Fruit fly (Drosophila melanogaster) whole organism, embryonic: ENCODE results near the gene CG2124.

Experiments
- C15 ChIP-seq: fragments of 200-800 bp; sonication (Bioruptor generic); IDR thresholded peaks from 3 replicates; pipeline ENCODE4 v1.3.6; 2022; ENCODE audit warnings: missing biosample characterization, missing genetic modification characterization
- CG10431 ChIP-seq: fragments of 200-800 bp; sonication (Bioruptor generic); optimal IDR thresholded peaks from 3 replicates; lab custom pipeline; 2018; ENCODE audit warnings: missing biosample characterization, mild to moderate bottlenecking, missing genetic modification characterization
- CG10565 ChIP-seq: fragments of 200-800 bp; sonication (Bioruptor generic); optimal IDR thresholded peaks from 3 replicates; lab custom pipeline; 2016; ENCODE audit warnings: missing biosample characterization, mild to moderate bottlenecking, missing genetic modification characterization
- CG13424 ChIP-seq: fragments of 200-800 bp; sonication (Bioruptor generic); optimal IDR thresholded peaks from 2 replicates; lab custom pipeline; 2019; ENCODE audit warnings: missing biosample characterization, mild to moderate bottlenecking, missing genetic modification characterization, moderate library complexity
- CG14667 ChIP-seq: fragments of 200-800 bp; sonication (Bioruptor generic); IDR thresholded peaks from 2 replicates; pipeline ENCODE4 v1.3.6; 2022; ENCODE audit warnings: missing biosample characterization, missing genetic modification characterization
- CG15479 ChIP-seq: fragments of 200-800 bp; sonication (Bioruptor generic); optimal IDR thresholded peaks from 3 replicates; lab custom pipeline; 2019; ENCODE audit warnings: missing biosample characterization, mild to moderate bottlenecking, missing genetic modification characterization, moderate library complexity
- CG1602 ChIP-seq: fragments of 200-800 bp; sonication (Bioruptor generic); optimal IDR thresholded peaks from 3 replicates; lab custom pipeline; 2016; ENCODE audit warnings: missing biosample characterization, missing genetic modification characterization
- CG18011 ChIP-seq: fragments of 200-800 bp; sonication (Bioruptor generic); optimal IDR thresholded peaks from 2 replicates; lab custom pipeline; 2017; ENCODE audit warnings: missing biosample characterization, missing genetic modification characterization, mild to moderate bottlenecking, moderate library complexity, missing genotype
- CG2129 ChIP-seq: fragments of 200-800 bp; sonication (Bioruptor generic); IDR thresholded peaks from 2 replicates; pipeline ENCODE4 v1.3.6; 2022; ENCODE audit warnings: missing biosample characterization, missing genetic modification characterization; ENCODE audit not compliant: partially characterized antibody
- CG34376 ChIP-seq: fragments of 200-800 bp; sonication (Bioruptor generic); optimal IDR thresholded peaks from 2 replicates; lab custom pipeline; 2018; ENCODE audit warnings: missing biosample characterization, mild to moderate bottlenecking, missing genetic modification characterization
- CG43689 ChIP-seq: fragments of 200-800 bp; sonication (Bioruptor generic); IDR thresholded peaks from 2 replicates; pipeline ENCODE4 v1.3.6; 2022; ENCODE audit warnings: missing biosample characterization, missing genetic modification characterization
- CG4854 ChIP-seq: fragments of 200-800 bp; sonication (Bioruptor generic); optimal IDR thresholded peaks from 2 replicates; lab custom pipeline; 2016; ENCODE audit warnings: missing biosample characterization, missing genetic modification characterization, inconsistent platforms
- CG5245 ChIP-seq: fragments of 200-800 bp; sonication (Bioruptor generic); optimal IDR thresholded peaks from 3 replicates; lab custom pipeline; 2016; ENCODE audit warnings: missing biosample characterization, missing genetic modification characterization
- CG6254 ChIP-seq: fragments of 200-800 bp; sonication (Bioruptor generic); optimal IDR thresholded peaks from 3 replicates; lab custom pipeline; 2017; ENCODE audit warnings: mild to moderate bottlenecking, missing biosample characterization, missing genetic modification reagents, missing genetic modification characterization
- CG6813 ChIP-seq: fragments of 200-800 bp; sonication (Bioruptor generic); optimal IDR thresholded peaks from 2 replicates; lab custom pipeline; 2017; ENCODE audit warnings: missing biosample characterization, missing genetic modification characterization, mild to moderate bottlenecking, moderate library complexity, missing genetic modification reagents
- CG7839 ChIP-seq: fragments of 200-800 bp; sonication (Bioruptor generic); optimal IDR thresholded peaks from 3 replicates; lab custom pipeline; 2018; ENCODE audit warnings: missing biosample characterization, mild to moderate bottlenecking, missing genetic modification characterization, moderate library complexity
- CG8944 ChIP-seq: fragments of 200-800 bp; sonication (Bioruptor generic); optimal IDR thresholded peaks from 3 replicates; lab custom pipeline; 2016; ENCODE audit warnings: missing biosample characterization, missing genetic modification characterization
- CG9215 ChIP-seq: fragments of 200-800 bp; sonication (Bioruptor generic); IDR thresholded peaks from 2 replicates; pipeline ENCODE4 v1.3.6; 2022; ENCODE audit warnings: missing biosample characterization, missing genetic modification characterization
- CG9876 ChIP-seq: fragments of 200-800 bp; sonication (Bioruptor generic); optimal IDR thresholded peaks from 2 replicates; lab custom pipeline; 2016; ENCODE audit warnings: missing biosample characterization, missing genetic modification characterization
- CHES-1-like ChIP-seq: fragments of 200-800 bp; sonication (Bioruptor generic); optimal IDR thresholded peaks from 2 replicates; lab custom pipeline; 2016; ENCODE audit warnings: missing biosample characterization, missing genetic modification characterization
- Chrac-16 ChIP-seq: fragments of 200-800 bp; sonication (Bioruptor generic); optimal IDR thresholded peaks from 3 replicates; lab custom pipeline; 2016; ENCODE audit warnings: missing biosample characterization, missing genetic modification characterization
- CrebB ChIP-seq: fragments of 200-800 bp; sonication (Bioruptor generic); optimal IDR thresholded peaks from 3 replicates; lab custom pipeline; 2018; ENCODE audit warnings: missing biosample characterization, mild to moderate bottlenecking, missing genetic modification characterization
- D19A ChIP-seq: fragments of 200-800 bp; optimal IDR thresholded peaks from 3 replicates; lab custom pipeline; 2019; ENCODE audit warnings: missing biosample characterization, mild to moderate bottlenecking, missing genetic modification characterization, moderate library complexity
- D19B ChIP-seq: fragments of 200-800 bp; sonication (Bioruptor generic); optimal IDR thresholded peaks from 2 replicates; lab custom pipeline; 2017; ENCODE audit warnings: missing biosample characterization, mild to moderate bottlenecking, missing genetic modification characterization
- Ets65A ChIP-seq: fragments of 200-800 bp; sonication (Bioruptor generic); peaks from one replicate; lab custom pipeline; 2016; ENCODE audit warnings: missing biosample characterization, missing genetic modification characterization
- Gsc ChIP-seq: fragments of 200-800 bp; sonication (Bioruptor generic); IDR thresholded peaks from 2 replicates; pipeline ENCODE4 v1.3.6; 2022; ENCODE audit warnings: missing biosample characterization, missing genetic modification characterization
- Hand ChIP-seq: fragments of 200-800 bp; sonication (Bioruptor generic); optimal IDR thresholded peaks from 2 replicates; lab custom pipeline; 2017; ENCODE audit warnings: mild to moderate bottlenecking, missing biosample characterization, missing genetic modification reagents, missing genetic modification characterization
- HmgZ ChIP-seq: fragments of 200-800 bp; sonication (Bioruptor generic); optimal IDR thresholded peaks from 2 replicates; lab custom pipeline; 2018; ENCODE audit warnings: missing biosample characterization, mild to moderate bottlenecking, missing genetic modification characterization
- Lpt ChIP-seq: fragments of >200 bp; optimal IDR thresholded peaks from 2 replicates; lab custom pipeline; 2018; ENCODE audit warnings: missing biosample characterization, missing genetic modification characterization
- Sox102F ChIP-seq: fragments of 200-800 bp; sonication (Bioruptor generic); optimal IDR thresholded peaks from 2 replicates; lab custom pipeline; 2018; ENCODE audit warnings: missing biosample characterization, mild to moderate bottlenecking, missing genetic modification characterization, moderate library complexity
- Taf1 ChIP-seq: fragments of 200-800 bp; sonication (Bioruptor generic); IDR thresholded peaks from 2 replicates; pipeline ENCODE4 v1.3.6; 2022; ENCODE audit warnings: missing biosample characterization, missing genetic modification characterization
- Usf ChIP-seq: fragments of 200-800 bp; sonication (Bioruptor generic); optimal IDR thresholded peaks from 2 replicates; lab custom pipeline; 2017; ENCODE audit warnings: missing genotype, missing biosample characterization, missing genetic modification characterization
- az2 ChIP-seq: fragments of 200-800 bp; sonication (Bioruptor generic); optimal IDR thresholded peaks from 3 replicates; lab custom pipeline; 2016; ENCODE audit warnings: missing biosample characterization, missing genetic modification characterization
- bsh ChIP-seq, 2 experiments: fragments of 200-800 bp; sonication (Bioruptor generic); optimal IDR thresholded peaks; 2 replicates each; lab custom pipeline; 2017 to 2018; ENCODE audit warnings: mild to moderate bottlenecking in 2 of 2, missing biosample characterization in 2 of 2, missing genetic modification characterization in 2 of 2, moderate library complexity in 1 of 2
- croc ChIP-seq: fragments of 200-800 bp; sonication (Bioruptor generic); conservative IDR thresholded peaks from 3 replicates; pipeline ENCODE4 v1.3.6; 2022; ENCODE audit warnings: missing biosample characterization, missing genetic modification characterization
- crol ChIP-seq: fragments of 200-800 bp; sonication (Bioruptor generic); IDR thresholded peaks from 2 replicates; pipeline ENCODE4 v1.3.6; 2022; ENCODE audit warnings: missing biosample characterization, missing genetic modification characterization
- cwo ChIP-seq: fragments of 200-800 bp; sonication (Bioruptor generic); optimal IDR thresholded peaks from 3 replicates; lab custom pipeline; 2017; ENCODE audit warnings: missing biosample characterization, missing genetic modification characterization, mild to moderate bottlenecking, moderate library complexity, missing genetic modification reagents
- ftz-f1 ChIP-seq: fragments of 200-800 bp; sonication (Bioruptor generic); optimal IDR thresholded peaks from 2 replicates; lab custom pipeline; 2016; ENCODE audit warnings: missing biosample characterization, missing genetic modification characterization
- gcm ChIP-seq: fragments of 200-800 bp; sonication (Bioruptor generic); optimal IDR thresholded peaks from 2 replicates; lab custom pipeline; 2019; ENCODE audit warnings: missing biosample characterization, mild to moderate bottlenecking, missing genetic modification characterization, moderate library complexity
- ken ChIP-seq: fragments of 200-800 bp; sonication (Bioruptor generic); IDR thresholded peaks from 3 replicates; pipeline ENCODE4 v1.3.6; 2022; ENCODE audit warnings: missing biosample characterization, missing genetic modification characterization
- klu ChIP-seq: fragments of 200-800 bp; sonication (Bioruptor generic); IDR thresholded peaks from 2 replicates; pipeline ENCODE4 v1.3.6; 2022; ENCODE audit warnings: missing biosample characterization, missing genetic modification characterization
- kni ChIP-seq: fragments of 200-800 bp; sonication (Bioruptor generic); optimal IDR thresholded peaks from 3 replicates; lab custom pipeline; 2017; ENCODE audit warnings: mild to moderate bottlenecking, missing biosample characterization, missing genetic modification reagents, missing genetic modification characterization
- oc ChIP-seq: fragments of 200-800 bp; sonication (Bioruptor generic); optimal IDR thresholded peaks from 2 replicates; lab custom pipeline; 2018; ENCODE audit warnings: missing biosample characterization, mild to moderate bottlenecking, missing genetic modification characterization, moderate library complexity
- pum ChIP-seq: fragments of 200-800 bp; sonication (Bioruptor generic); optimal IDR thresholded peaks from 2 replicates; lab custom pipeline; 2016; ENCODE audit warnings: missing biosample characterization, missing genetic modification characterization
- rib ChIP-seq: fragments of 200-800 bp; sonication (Bioruptor generic); IDR thresholded peaks from 2 replicates; pipeline ENCODE4 v1.3.6; 2022; ENCODE audit warnings: missing biosample characterization, missing genetic modification characterization
- slp2 ChIP-seq: fragments of 200-800 bp; sonication (Bioruptor generic); optimal IDR thresholded peaks from 2 replicates; lab custom pipeline; 2016; ENCODE audit warnings: missing biosample characterization, missing genetic modification characterization
- tgo ChIP-seq: fragments of 200-800 bp; sonication (Bioruptor generic); IDR thresholded peaks from 3 replicates; pipeline ENCODE4 v1.3.6; 2022; ENCODE audit warnings: missing biosample characterization, missing genetic modification characterization
- tx ChIP-seq: fragments of 200-800 bp; sonication (Bioruptor generic); optimal IDR thresholded peaks from 2 replicates; lab custom pipeline; 2016; ENCODE audit warnings: missing biosample characterization, missing genetic modification characterization
- wor ChIP-seq: fragments of 200-800 bp; sonication (Bioruptor generic); IDR thresholded peaks from 2 replicates; pipeline ENCODE4 v1.3.6; 2022; ENCODE audit warnings: missing biosample characterization, missing genetic modification characterization

Gene CG2124

DNA sequence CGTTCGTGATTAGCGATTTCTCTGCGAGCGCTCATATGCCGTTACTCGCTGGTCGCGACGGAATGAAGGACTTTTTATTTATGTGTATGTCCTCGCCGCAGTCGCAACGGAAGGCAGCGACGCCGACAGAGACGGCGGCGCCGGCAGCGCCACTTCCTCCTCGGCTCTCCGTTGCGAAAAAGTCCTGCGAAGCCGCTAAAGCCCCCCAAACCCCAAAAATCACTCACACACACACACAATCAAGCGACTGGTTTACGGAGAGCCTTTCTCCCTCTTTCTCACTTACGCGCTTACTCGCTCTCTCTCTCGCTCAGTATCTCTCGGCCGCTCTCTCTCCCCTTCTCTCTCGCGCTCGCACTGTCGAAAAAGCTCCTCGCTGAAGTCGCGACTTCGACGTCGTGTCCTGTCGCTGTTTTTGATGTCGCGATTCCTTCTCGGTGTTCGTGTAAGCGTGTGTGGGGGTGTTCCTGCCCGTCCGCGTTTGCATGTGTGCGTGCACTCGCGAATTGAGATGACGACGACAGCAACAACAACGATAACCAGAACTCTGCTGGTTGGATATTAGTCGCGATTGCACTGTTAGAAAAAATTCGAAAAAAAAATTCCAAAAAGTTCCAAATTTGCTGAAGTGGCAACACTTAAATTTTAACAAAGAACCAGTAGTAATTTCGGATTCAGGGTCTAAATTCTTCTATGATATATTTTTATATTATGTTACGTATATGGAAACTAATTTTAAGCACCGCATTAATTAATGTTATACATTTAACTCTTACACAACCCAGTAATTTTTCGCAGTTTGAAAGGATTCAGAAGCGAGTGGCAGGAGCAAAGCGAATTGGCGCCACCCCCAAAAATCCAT is 24.5 kb downstream of the CG2124 start, which contains the start of gene CG43347 (continued):
- TF ChIP-seq CG10431 (GFP tag; lab: Kevin White, UChicago) (peak; percentile 5), ftz-f1 (GFP tag; lab: Kevin White, UChicago) (no peak), Lpt (GFP tag; lab: Kevin White, UChicago) (no peak), rib (GFP tag; lab: Robert Waterston, UW) (no peak), Ets65A (GFP tag; lab: Kevin White, UChicago) (peak; percentile 92), crol (GFP tag; lab: Robert Waterston, UW) (peak; percentile 63), az2 (GFP tag; lab: Kevin White, UChicago) (peak; percentile 53), C15 (GFP tag; lab: Robert Waterston, UW) (0 out of 3 replicates have a peak, but pooled peaks have one; percentile 20), klu (GFP tag; lab: Robert Waterston, UW) (peak; percentile 46), CG6813 (GFP tag; lab: Kevin White, UChicago) (peak; percentile 69), CG9876 (GFP tag; lab: Kevin White, UChicago) (no peak), tgo (GFP tag; lab: Robert Waterston, UW) (peak; percentile 49; the same call in 2 of the 3 replicates), ken (peak; percentile 45; the same call in 1 of the 3 replicates), CrebB (tag; lab: Kevin White, UChicago) (peak; percentile 19), CG14667 (GFP tag; lab: Robert Waterston, UW) (no peak), CG43689 (GFP tag; lab: Robert Waterston, UW) (0 out of 2 replicates have a peak, but pooled peaks have one; percentile 28), bsh (GFP tag; optimal IDR thresholded peaks at IDR 0.05; lab: Kevin White, UChicago) (peak in 1 of 2 experiments; percentile 72), CG18011 (GFP tag; lab: Kevin White, UChicago) (peak; percentile 3), CG1602 (GFP tag; lab: Kevin White, UChicago) (peak; percentile 37), gcm (GFP tag; lab: Kevin White, UChicago) (peak; percentile 55), CG5245 (GFP tag; lab: Kevin White, UChicago) (no peak), croc (GFP tag; lab: Robert Waterston, UW) (peak; percentile 38; the same call in 2 of the 3 replicates), CG6254 (GFP tag; lab: Kevin White, UChicago) (peak; percentile 13), CG15479 (GFP tag; lab: Kevin White, UChicago) (no peak), HmgZ (tag; lab: Kevin White, UChicago) (peak; percentile 34), CG2129 (no peak), Sox102F (GFP tag; lab: Kevin White, UChicago) (peak; percentile 75), CG7839 (tag; lab: Kevin White, UChicago) (peak; percentile 81), slp2 (no peak), CHES-1-like (GFP tag; lab: Kevin White, UChicago) (no peak), Gsc (GFP tag; lab: Robert Waterston, UW) (no peak), Chrac-16 (GFP tag; lab: Kevin White, UChicago) (peak; percentile 39), tx (no peak), wor (GFP tag; lab: Robert Waterston, UW) (peak; percentile 20; the same call in 1 of the 2 replicates), kni (no peak), Hand (GFP tag; lab: Kevin White, UChicago) (peak; percentile 80), cwo (peak; percentile 78), CG34376 (GFP tag; lab: Kevin White, UChicago) (peak; percentile 82), pum (GFP tag; lab: Kevin White, UChicago) (no peak), D19B (GFP tag; lab: Kevin White, UChicago) (peak; percentile 53), Usf (no peak), Taf1 (GFP tag; lab: Robert Waterston, UW) (0 out of 2 replicates have a peak, but pooled peaks have one; percentile 24), CG8944 (GFP tag; lab: Kevin White, UChicago) (no peak), oc (tag; lab: Kevin White, UChicago) (peak; percentile 30), CG4854 (GFP tag; lab: Kevin White, UChicago) (peak; percentile 6), D19A (tag; lab: Kevin White, UChicago) (peak; percentile 62), CG9215 (peak; percentile 66), CG13424 (tag; lab: Kevin White, UChicago) (peak; percentile 82), CG10565 (GFP tag; lab: Kevin White, UChicago) (no peak)
